Fruit fly (Drosophila melanogaster) whole organism: ENCODE data around the gene CG7406.

Experiments used
- CG8478 ChIP-seq: fragments of >200 bp; optimal IDR thresholded peaks from 2 replicates; lab custom pipeline; 2018; ENCODE audit warnings: inconsistent platforms
- pan ChIP-seq: fragments of >200 bp; optimal IDR thresholded peaks from 2 replicates; lab custom pipeline; 2017
- psq ChIP-seq: fragments of >200 bp; optimal IDR thresholded peaks from 2 replicates; lab custom pipeline; 2017

dm6 chrX:19120367-19120766, 42.8 kb downstream of the CG7406 start:
- TF ChIP-seq pan (no peak), CG8478 (lab: Kevin White, UChicago) (no peak), psq (lab: Kevin White, UChicago) (no peak)
